Worm (Caenorhabditis elegans) whole organism, late embryonic: Measurements from ENCODE around the gene C27D9.1.

ENCODE experiments used
- C08G9.2 ChIP-seq: sonication (generic microtip); optimal IDR thresholded peaks from 2 replicates; lab custom pipeline; 2016; ENCODE audit warnings: mild to moderate bottlenecking, missing genetic modification characterization, moderate library complexity, missing compliant biosample characterization
- F13H6.1 ChIP-seq: sonication (generic microtip); optimal IDR thresholded peaks from 2 replicates; lab custom pipeline; 2016; ENCODE audit warnings: missing genetic modification characterization, missing compliant biosample characterization
- T23F11.4 ChIP-seq: fragments of 200-800 bp; sonication (Bioruptor generic); optimal IDR thresholded peaks from 2 replicates; lab custom pipeline; 2018; ENCODE audit warnings: mild to moderate bottlenecking, missing genetic modification characterization, missing compliant biosample characterization
- Y22D7AL.16 ChIP-seq: sonication (generic microtip); optimal IDR thresholded peaks from 2 replicates; lab custom pipeline; 2016; ENCODE audit warnings: missing genetic modification characterization, missing compliant biosample characterization
- ceh-14 ChIP-seq: sonication (generic microtip); optimal IDR thresholded peaks from 2 replicates; lab custom pipeline; 2016; ENCODE audit warnings: missing genotype, missing genetic modification characterization, missing compliant biosample characterization
- ceh-18 ChIP-seq: sonication (generic microtip); optimal IDR thresholded peaks from 2 replicates; lab custom pipeline; 2016; ENCODE audit warnings: missing genetic modification characterization, missing compliant biosample characterization
- ceh-2 ChIP-seq: sonication (generic microtip); optimal IDR thresholded peaks from 2 replicates; lab custom pipeline; 2016; ENCODE audit warnings: missing genotype, missing genetic modification characterization, missing compliant biosample characterization
- ceh-24 ChIP-seq: sonication (generic microtip); optimal IDR thresholded peaks from 2 replicates; lab custom pipeline; 2016; ENCODE audit warnings: mild to moderate bottlenecking, missing genetic modification characterization, missing compliant biosample characterization
- ceh-30 ChIP-seq: fragments of 150-350 bp; optimal IDR thresholded peaks from 2 replicates; lab custom pipeline; 2014; ENCODE audit warnings: missing biosample characterization, missing genetic modification characterization
- ceh-34 ChIP-seq: sonication (generic microtip); optimal IDR thresholded peaks from 2 replicates; lab custom pipeline; 2016; ENCODE audit warnings: mild to moderate bottlenecking, missing genetic modification characterization, missing compliant biosample characterization
- ceh-48 ChIP-seq: sonication (generic microtip); optimal IDR thresholded peaks from 2 replicates; lab custom pipeline; 2016; ENCODE audit warnings: missing genetic modification characterization, inconsistent platforms, missing compliant biosample characterization
- ceh-9 ChIP-seq: sonication (generic microtip); optimal IDR thresholded peaks from 2 replicates; lab custom pipeline; 2016; ENCODE audit warnings: mild to moderate bottlenecking, missing genetic modification characterization, inconsistent platforms, missing compliant biosample characterization
- dmd-4 ChIP-seq: sonication (generic microtip); optimal IDR thresholded peaks from 2 replicates; lab custom pipeline; 2016; ENCODE audit warnings: borderline replicate concordance, missing genetic modification characterization, missing compliant biosample characterization
- elt-2 ChIP-seq: sonication (generic microtip); optimal IDR thresholded peaks from 2 replicates; lab custom pipeline; 2016; ENCODE audit warnings: missing genetic modification reagents, missing genetic modification characterization, missing compliant biosample characterization
- ets-4 ChIP-seq: sonication (generic microtip); optimal IDR thresholded peaks from 2 replicates; lab custom pipeline; 2016; ENCODE audit warnings: missing genetic modification characterization, missing compliant biosample characterization
- eyg-1 ChIP-seq: sonication (generic microtip); optimal IDR thresholded peaks from 2 replicates; lab custom pipeline; 2016; ENCODE audit warnings: missing genotype, missing genetic modification characterization, missing compliant biosample characterization
- fkh-6 ChIP-seq: sonication (generic microtip); optimal IDR thresholded peaks from 2 replicates; lab custom pipeline; 2016; ENCODE audit warnings: missing genetic modification characterization, missing compliant biosample characterization
- hlh-15 ChIP-seq: sonication (generic microtip); optimal IDR thresholded peaks from 2 replicates; lab custom pipeline; 2016; ENCODE audit warnings: missing genetic modification characterization, missing compliant biosample characterization
- hlh-6 ChIP-seq: sonication (generic microtip); optimal IDR thresholded peaks from 2 replicates; lab custom pipeline; 2016; ENCODE audit warnings: missing genotype, missing genetic modification characterization, missing compliant biosample characterization
- lin-11 ChIP-seq: fragments of 200-800 bp; sonication (Bioruptor generic); optimal IDR thresholded peaks from 2 replicates; lab custom pipeline; 2018; ENCODE audit warnings: mild to moderate bottlenecking, missing genetic modification characterization, missing compliant biosample characterization
- nhr-232 ChIP-seq: sonication (generic microtip); optimal IDR thresholded peaks from 2 replicates; lab custom pipeline; 2016; ENCODE audit warnings: missing genetic modification characterization, missing compliant biosample characterization
- pag-3 ChIP-seq: sonication (generic microtip); optimal IDR thresholded peaks from 2 replicates; lab custom pipeline; 2016; ENCODE audit warnings: missing compliant biosample characterization, missing genetic modification characterization, borderline replicate concordance
- pax-1 ChIP-seq: fragments of 150-350 bp; optimal IDR thresholded peaks from 2 replicates; lab custom pipeline; 2014; ENCODE audit warnings: missing biosample characterization, missing genetic modification characterization
- pha-4 ChIP-seq: fragments of 150-350 bp; optimal IDR thresholded peaks from 2 replicates; lab custom pipeline; 2018; ENCODE audit warnings: missing biosample characterization, missing genetic modification reagents, missing genetic modification characterization
- pqm-1 ChIP-seq: sonication (generic microtip); optimal IDR thresholded peaks from 2 replicates; lab custom pipeline; 2016; ENCODE audit warnings: missing genetic modification characterization, missing compliant biosample characterization
- ref-2 ChIP-seq: sonication (generic microtip); optimal IDR thresholded peaks from 2 replicates; lab custom pipeline; 2016; ENCODE audit warnings: missing genetic modification characterization, missing compliant biosample characterization
- rnt-1 ChIP-seq: sonication (generic microtip); optimal IDR thresholded peaks from 2 replicates; lab custom pipeline; 2016; ENCODE audit warnings: missing genetic modification characterization, missing compliant biosample characterization
- syd-9 ChIP-seq: sonication (generic microtip); optimal IDR thresholded peaks from 2 replicates; lab custom pipeline; 2016; ENCODE audit warnings: mild to moderate bottlenecking, missing genetic modification characterization, moderate library complexity, missing compliant biosample characterization
- tbx-2 ChIP-seq: sonication (generic microtip); optimal IDR thresholded peaks from 2 replicates; lab custom pipeline; 2016; ENCODE audit warnings: missing genetic modification characterization, missing compliant biosample characterization
- ttx-3 ChIP-seq: sonication (generic microtip); optimal IDR thresholded peaks from 2 replicates; lab custom pipeline; 2016; ENCODE audit warnings: missing genetic modification reagents, missing genetic modification characterization, missing compliant biosample characterization
- unc-3 ChIP-seq, 2 experiments: fragments of 200-800 bp in 1 of 2; sonication (Bioruptor generic) in 1 of 2; sonication (generic microtip) in 1 of 2; conservative IDR thresholded peaks in 1 of 2; optimal IDR thresholded peaks in 1 of 2; 2 replicates each; pipeline versions ENCODE4 v1.3.6 to Lab custom; 2016 to 2022; ENCODE audit warnings: missing compliant biosample characterization in 2 of 2, missing genetic modification characterization in 2 of 2, missing genetic modification reagents in 1 of 2
- unc-42 ChIP-seq: sonication (generic microtip); optimal IDR thresholded peaks from 2 replicates; lab custom pipeline; 2016; ENCODE audit warnings: missing genotype, missing genetic modification characterization, missing compliant biosample characterization
- unc-86 ChIP-seq: sonication (generic microtip); optimal IDR thresholded peaks from 2 replicates; lab custom pipeline; 2016; ENCODE audit warnings: missing genetic modification characterization, missing compliant biosample characterization
- ztf-16 ChIP-seq: sonication (generic microtip); optimal IDR thresholded peaks from 2 replicates; lab custom pipeline; 2017; ENCODE audit warnings: missing genetic modification characterization, missing compliant biosample characterization

Gene C27D9.1

DNA sequence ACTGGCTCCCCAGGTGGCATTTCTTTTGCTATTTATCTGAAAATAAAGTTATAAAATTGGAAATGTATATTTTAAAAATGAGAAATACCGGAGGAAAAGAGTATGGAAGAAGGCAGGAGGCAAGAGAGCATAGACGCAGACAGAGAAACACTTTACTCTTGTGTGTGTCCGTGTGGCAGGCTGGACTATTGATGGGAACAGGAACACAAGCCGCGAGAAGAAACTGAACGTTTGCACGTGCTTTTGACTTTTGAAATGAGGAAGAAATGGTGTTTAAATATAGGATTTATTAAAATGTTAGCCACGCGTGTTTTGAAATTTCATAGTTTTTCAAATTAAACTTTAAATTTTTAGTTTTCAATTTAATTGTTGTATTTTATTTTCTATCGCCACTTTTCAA, 27.1 kb upstream of the C27D9.1 start, which contains the start of gene F10G7.10:
Gene F10G7.10 (minus strand): TSS at position 145 of the 400 bp plus-strand sequence.
- TF ChIP-seq ceh-48: no peak
- TF ChIP-seq ceh-30 (tag; lab: Kevin White, UChicago): no peak
- no peak for TF ChIP-seq unc-3 (GFP tag; conservative IDR thresholded peaks at IDR 0.05; lab: Robert Waterston, UW)
- no peak for TF ChIP-seq unc-3 (tag; optimal IDR thresholded peaks at IDR 0.05; lab: Kevin White, UChicago)
- no peak for TF ChIP-seq hlh-15 (tag; lab: Kevin White, UChicago)
- no peak for TF ChIP-seq F13H6.1 (tag; lab: Kevin White, UChicago)
- TF ChIP-seq ref-2 (tag; lab: Kevin White, UChicago): no peak
- no peak for TF ChIP-seq unc-86 (tag; lab: Kevin White, UChicago)
- no peak for TF ChIP-seq ceh-9 (tag; lab: Kevin White, UChicago)
- TF ChIP-seq ceh-14 (tag; lab: Kevin White, UChicago): no peak
- TF ChIP-seq Y22D7AL.16: no peak
- TF ChIP-seq hlh-6 (tag; lab: Kevin White, UChicago): no peak
- no peak for TF ChIP-seq T23F11.4 (GFP tag; lab: Kevin White, UChicago)
- TF ChIP-seq ceh-34 (tag; lab: Kevin White, UChicago): no peak
- TF ChIP-seq elt-2 (tag; lab: Kevin White, UChicago): no peak
- no peak for TF ChIP-seq rnt-1 (tag; lab: Kevin White, UChicago)
- TF ChIP-seq ttx-3 (tag; lab: Kevin White, UChicago): no peak
- TF ChIP-seq unc-42 (tag; lab: Kevin White, UChicago): no peak
- TF ChIP-seq ztf-16 (tag; lab: Kevin White, UChicago): no peak
- TF ChIP-seq eyg-1: no peak
- TF ChIP-seq pax-1 (tag; lab: Kevin White, UChicago): no peak
- TF ChIP-seq, all 69 proteins: peak for 0

DNA sequence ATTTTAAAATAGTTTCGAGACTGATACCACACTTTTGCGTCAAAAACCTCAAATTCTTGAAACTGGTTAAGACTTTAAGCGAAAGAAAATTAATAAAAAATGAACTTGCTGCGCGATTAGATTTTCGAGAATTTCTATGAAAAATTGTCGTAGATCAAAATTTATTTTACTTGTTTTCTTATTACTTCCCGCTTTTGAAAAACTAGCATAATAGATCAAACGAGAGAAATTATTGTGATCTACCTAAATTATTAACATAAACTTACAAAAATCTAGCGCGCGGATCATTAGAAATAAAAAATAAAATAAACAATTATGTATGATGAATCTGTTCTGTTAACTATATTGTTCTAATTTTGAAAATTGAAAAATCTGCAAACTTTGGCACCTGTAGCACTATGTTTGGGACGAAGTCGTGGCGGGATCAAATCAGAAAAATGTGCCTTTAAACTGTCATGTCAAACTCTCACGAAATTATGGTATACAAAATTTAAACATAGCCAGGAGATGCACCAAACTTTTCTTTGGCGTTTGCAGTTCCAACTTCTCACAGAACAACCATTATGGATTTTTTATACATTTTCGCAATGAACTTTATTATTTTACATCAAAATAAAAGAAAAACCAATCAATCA, 26.3 kb upstream of the C27D9.1 start:
- TF ChIP-seq dmd-4 (tag; lab: Kevin White, UChicago) (no peak), pha-4 (tag; lab: Kevin White, UChicago) (no peak), T23F11.4 (GFP tag; lab: Kevin White, UChicago) (no peak), pag-3 (tag; lab: Kevin White, UChicago) (no peak), ceh-2 (tag; lab: Kevin White, UChicago) (no peak), C08G9.2 (tag; lab: Kevin White, UChicago) (no peak), syd-9 (tag; lab: Kevin White, UChicago) (no peak), hlh-6 (tag; lab: Kevin White, UChicago) (no peak), ztf-16 (tag; lab: Kevin White, UChicago) (no peak)

DNA sequence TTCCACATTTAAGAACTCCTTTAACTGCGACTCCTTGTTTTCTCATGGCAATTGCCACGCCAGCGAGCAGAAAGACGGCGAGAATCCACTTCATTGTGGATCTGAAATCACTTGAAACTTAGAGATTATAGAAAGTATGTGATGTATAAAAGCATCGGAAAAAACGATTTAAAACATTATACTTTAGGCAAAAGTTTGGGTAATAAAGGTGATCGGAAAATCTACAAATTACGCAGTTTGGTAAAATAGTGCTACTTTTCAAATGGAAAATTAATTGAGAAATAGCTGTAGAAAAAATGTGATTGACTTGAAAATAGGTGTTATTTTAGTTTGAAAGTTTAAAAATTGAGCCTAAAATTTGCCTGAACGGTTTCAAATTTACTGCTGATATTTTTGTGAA, 25.4 kb upstream of the C27D9.1 start, which contains the start of gene ttr-41:
Gene ttr-41 (minus strand): TSS at position 101 of the 400 bp plus-strand sequence.
- TF ChIP-seq ceh-2 (tag; lab: Kevin White, UChicago) (no peak), pqm-1 (tag; lab: Kevin White, UChicago) (no peak), elt-2 (tag; lab: Kevin White, UChicago) (no peak), lin-11 (tag; lab: Kevin White, UChicago) (no peak), ets-4 (tag; lab: Kevin White, UChicago) (no peak), unc-3 (GFP tag; conservative IDR thresholded peaks at IDR 0.05; lab: Robert Waterston, UW) (no peak), unc-3 (tag; optimal IDR thresholded peaks at IDR 0.05; lab: Kevin White, UChicago) (no peak), ceh-48 (no peak), ceh-18 (tag; lab: Kevin White, UChicago) (no peak), ttx-3 (tag; lab: Kevin White, UChicago) (no peak), tbx-2 (tag; lab: Kevin White, UChicago) (no peak), fkh-6 (tag; lab: Kevin White, UChicago) (no peak), pax-1 (tag; lab: Kevin White, UChicago) (no peak), nhr-232 (tag; lab: Kevin White, UChicago) (no peak)

DNA sequence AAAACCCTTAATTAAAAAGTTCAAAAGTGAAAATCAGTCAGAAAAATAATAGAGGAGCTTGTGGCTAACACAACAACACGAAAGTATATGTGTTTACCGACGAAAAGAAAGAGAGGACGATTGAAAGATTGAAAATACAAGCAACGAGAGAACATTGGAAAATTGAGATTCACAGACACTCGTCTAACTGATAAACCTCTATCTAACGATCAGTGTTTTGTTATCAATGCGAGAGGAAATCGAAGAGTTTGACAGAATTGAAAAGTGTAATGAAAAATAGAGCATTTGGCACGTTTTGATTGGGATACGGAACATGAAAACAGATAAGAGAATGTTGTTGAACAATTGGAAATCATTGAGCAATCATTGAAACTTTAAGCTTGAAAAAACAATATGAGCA, 24.5 kb upstream of the C27D9.1 start:
- TF ChIP-seq elt-2 (tag; lab: Kevin White, UChicago) (peak; percentile 93), ceh-24 (tag; lab: Kevin White, UChicago) (no peak)
